Worm (Caenorhabditis elegans) whole organism, early embryonic: ENCODE data around the gene sri-26.

Source experiments
- B0310.2 ChIP-seq: sonication (generic microtip); optimal IDR thresholded peaks from 2 replicates; lab custom pipeline; 2016; ENCODE audit warnings: mild to moderate bottlenecking, missing genetic modification characterization, missing compliant biosample characterization
- F13C5.2 ChIP-seq: sonication (generic microtip); optimal IDR thresholded peaks from 2 replicates; lab custom pipeline; 2017; ENCODE audit warnings: mild to moderate bottlenecking, missing genetic modification characterization, inconsistent platforms, missing compliant biosample characterization
- aly-1 ChIP-seq: sonication (generic microtip); optimal IDR thresholded peaks from 2 replicates; lab custom pipeline; 2016; ENCODE audit warnings: missing genetic modification characterization, missing compliant biosample characterization
- ama-1 ChIP-seq: fragments of 150-350 bp; optimal IDR thresholded peaks from 2 replicates; lab custom pipeline; 2014
- ceh-13 ChIP-seq: fragments of 200-800 bp; sonication (Bioruptor generic); optimal IDR thresholded peaks from 2 replicates; lab custom pipeline; 2018; ENCODE audit warnings: mild to moderate bottlenecking, missing genetic modification characterization, missing compliant biosample characterization
- ceh-36 ChIP-seq: sonication (generic microtip); optimal IDR thresholded peaks from 2 replicates; lab custom pipeline; 2016; ENCODE audit warnings: missing genetic modification characterization, inconsistent platforms, missing compliant biosample characterization
- ets-7 ChIP-seq: sonication (generic microtip); optimal IDR thresholded peaks from 2 replicates; lab custom pipeline; 2016; ENCODE audit warnings: missing genotype, missing genetic modification characterization, missing compliant biosample characterization
- flt-1 ChIP-seq: fragments of 200-800 bp; sonication (Bioruptor generic); IDR thresholded peaks from 2 replicates; pipeline ENCODE4 v1.3.6; 2022; ENCODE audit warnings: missing genetic modification characterization, missing compliant biosample characterization
- hmbx-1 ChIP-seq: sonication (generic microtip); optimal IDR thresholded peaks from 2 replicates; lab custom pipeline; 2016; ENCODE audit warnings: mild to moderate bottlenecking, missing genetic modification characterization, missing compliant biosample characterization
- hmg-4 ChIP-seq: fragments of 200-800 bp; sonication (Bioruptor generic); optimal IDR thresholded peaks from 2 replicates; lab custom pipeline; 2018; ENCODE audit warnings: mild to moderate bottlenecking, missing genetic modification characterization, missing compliant biosample characterization
- hnd-1 ChIP-seq: sonication (generic microtip); optimal IDR thresholded peaks from 2 replicates; lab custom pipeline; 2016; ENCODE audit warnings: missing genetic modification characterization, missing compliant biosample characterization
- pes-1 ChIP-seq: fragments of 200-800 bp; sonication (Bioruptor generic); IDR thresholded peaks from 2 replicates; pipeline ENCODE4 v1.3.6; 2022; ENCODE audit warnings: missing genetic modification reagents, missing genetic modification characterization, missing compliant biosample characterization
- scrt-1 ChIP-seq: fragments of 200-800 bp; sonication (Bioruptor generic); IDR thresholded peaks from 2 replicates; pipeline ENCODE4 v1.3.6; 2022; ENCODE audit warnings: missing genetic modification characterization, missing compliant biosample characterization
- sea-1 ChIP-seq: fragments of 200-800 bp; sonication (Bioruptor generic); conservative IDR thresholded peaks from 2 replicates; pipeline ENCODE4 v1.3.6; 2022; ENCODE audit warnings: missing genetic modification characterization, missing compliant biosample characterization
- tbx-11 ChIP-seq: fragments of 200-800 bp; sonication (Bioruptor generic); IDR thresholded peaks from 2 replicates; pipeline ENCODE4 v1.3.6; 2022; ENCODE audit warnings: missing genetic modification characterization, missing compliant biosample characterization
- tbx-37 ChIP-seq: fragments of 200-800 bp; sonication (Bioruptor generic); conservative IDR thresholded peaks from 2 replicates; pipeline ENCODE4 v1.3.6; 2022; ENCODE audit warnings: missing genetic modification reagents, missing genetic modification characterization, missing compliant biosample characterization
- tra-4 ChIP-seq: sonication (generic microtip); optimal IDR thresholded peaks from 2 replicates; lab custom pipeline; 2017; ENCODE audit warnings: missing genetic modification characterization, missing compliant biosample characterization

sri-26 gene

ce11 chrV:15230243-15230642 lies 15.0 kb downstream of the sri-26 start, which contains the start of gene srw-15:
TSS of gene srw-15 (plus strand) at chrV:15230543.
- TF ChIP-seq hmg-4 (GFP tag; lab: Kevin White, UChicago) (no peak), hmbx-1 (tag; lab: Kevin White, UChicago) (no peak)

DNA sequence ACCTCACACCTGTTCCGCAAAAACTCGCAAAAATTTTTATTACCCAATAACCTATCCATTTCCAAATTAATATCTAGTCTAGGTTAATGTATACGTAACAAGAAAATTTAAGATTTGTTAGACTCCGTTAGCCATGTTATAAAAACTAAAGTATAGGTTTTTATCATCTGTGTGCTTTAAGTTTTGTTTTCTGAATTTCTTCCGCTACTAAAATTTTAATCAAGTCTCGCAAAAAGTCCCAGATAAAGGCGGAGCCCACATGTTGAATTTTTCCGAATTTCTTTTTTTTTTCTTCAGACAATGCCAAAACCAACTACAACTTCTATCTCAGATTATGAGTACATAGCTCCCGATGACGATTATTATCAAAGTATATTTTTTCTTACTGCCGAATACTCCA lies 16.9 kb downstream of the sri-26 start, which contains the start of gene srw-13:
srw-13 (plus strand) TSS at position 301 of the 400 bp plus-strand sequence.
- TF ChIP-seq tra-4 (tag; lab: Kevin White, UChicago) (no peak), pes-1 (GFP tag; lab: Robert Waterston, UW) (no peak), ama-1 (lab: Kevin White, UChicago) (no peak), flt-1 (GFP tag; lab: Robert Waterston, UW) (no peak)

- no peak for TF ChIP-seq sea-1 (GFP tag; lab: Robert Waterston, UW)
- no peak for TF ChIP-seq tra-4 (tag; lab: Kevin White, UChicago)
- no peak for TF ChIP-seq F13C5.2 (tag; lab: Kevin White, UChicago)
- no peak for TF ChIP-seq ets-7 (tag; lab: Kevin White, UChicago)
- no peak for TF ChIP-seq aly-1 (tag; lab: Kevin White, UChicago)
- TF ChIP-seq tbx-37 (GFP tag; lab: Robert Waterston, UW): no peak
- no peak for TF ChIP-seq ama-1 (lab: Kevin White, UChicago)
- TF ChIP-seq scrt-1: no peak
- no peak for TF ChIP-seq ceh-13 (GFP tag; lab: Kevin White, UChicago)
- no peak for TF ChIP-seq B0310.2 (tag; lab: Kevin White, UChicago)
- no peak for TF ChIP-seq hmbx-1 (tag; lab: Kevin White, UChicago)
- no peak for TF ChIP-seq flt-1 (GFP tag; lab: Robert Waterston, UW)
- TF ChIP-seq hnd-1 (tag; lab: Kevin White, UChicago): no peak
- no peak for TF ChIP-seq hmg-4 (GFP tag; lab: Kevin White, UChicago)
- TF ChIP-seq pes-1 (GFP tag; lab: Robert Waterston, UW): no peak
- TF ChIP-seq ceh-36 (tag; lab: Kevin White, UChicago): no peak
- no peak for TF ChIP-seq tbx-11 (GFP tag; lab: Robert Waterston, UW)
Measured at ce11 chrV:15235661-15236060, 20.4 kb downstream of the sri-26 start, which contains the start of gene nhr-164. TSS of gene nhr-164 (minus strand) at chrV:15235761.

DNA sequence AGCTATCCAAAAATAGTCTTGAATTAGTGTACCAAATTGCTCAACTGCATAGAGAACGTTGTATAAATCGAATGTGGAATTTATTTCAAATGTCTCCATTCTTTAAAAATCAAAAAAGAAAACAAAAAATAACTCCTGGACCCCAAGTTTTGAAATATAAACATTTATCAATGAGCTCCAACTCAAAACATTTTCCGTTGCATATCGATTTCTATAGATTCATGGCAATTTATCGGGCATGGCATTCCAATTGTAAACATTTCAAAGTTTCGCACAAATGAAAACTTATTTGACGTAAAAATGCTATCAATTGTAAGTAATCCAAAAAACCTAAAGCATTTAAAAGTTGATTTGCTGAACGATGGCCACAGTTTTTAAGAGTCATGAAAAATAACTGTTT lies 23.3 kb downstream of the sri-26 start, which contains the start of gene srw-12:
srw-12 (minus strand) TSS at position 101 of the 400 bp plus-strand sequence.
- TF ChIP-seq scrt-1: no peak
- TF ChIP-seq hmbx-1 (tag; lab: Kevin White, UChicago): no peak
- TF ChIP-seq B0310.2 (tag; lab: Kevin White, UChicago): no peak
- no peak for TF ChIP-seq F13C5.2 (tag; lab: Kevin White, UChicago)
- no peak for TF ChIP-seq sea-1 (GFP tag; lab: Robert Waterston, UW)
- no peak for TF ChIP-seq aly-1 (tag; lab: Kevin White, UChicago)
- TF ChIP-seq ama-1 (lab: Kevin White, UChicago): no peak
- no peak for TF ChIP-seq tra-4 (tag; lab: Kevin White, UChicago)
- TF ChIP-seq tbx-11 (GFP tag; lab: Robert Waterston, UW): no peak
- TF ChIP-seq pes-1 (GFP tag; lab: Robert Waterston, UW): no peak
- no peak for TF ChIP-seq hnd-1 (tag; lab: Kevin White, UChicago)
- no peak for TF ChIP-seq flt-1 (GFP tag; lab: Robert Waterston, UW)
- no peak for TF ChIP-seq ceh-36 (tag; lab: Kevin White, UChicago)
- no peak for TF ChIP-seq ceh-13 (GFP tag; lab: Kevin White, UChicago)
- TF ChIP-seq hmg-4 (GFP tag; lab: Kevin White, UChicago): no peak

DNA sequence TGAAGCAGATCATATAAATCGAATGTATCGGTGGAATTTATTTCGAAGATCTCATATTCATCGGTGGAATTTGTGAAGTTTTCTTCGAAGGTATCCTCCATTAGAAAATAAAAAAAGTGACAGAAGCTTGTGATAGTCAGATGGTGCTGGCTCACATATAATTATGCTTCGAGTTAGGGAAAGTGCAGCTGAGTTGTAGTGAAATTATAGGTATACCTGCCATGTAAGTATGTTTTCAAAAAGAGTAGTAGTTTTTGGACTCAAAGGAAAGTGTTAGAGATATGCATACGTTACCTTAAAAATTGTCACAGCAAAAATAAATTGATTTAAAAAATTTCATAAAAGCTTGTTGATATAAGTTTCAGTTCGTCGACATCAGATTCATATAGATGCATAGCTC lies 24.9 kb downstream of the sri-26 start, which contains the start of gene srw-11:
srw-11 (minus strand) TSS at position 101 of the 400 bp plus-strand sequence.
- TF ChIP-seq tbx-37 (GFP tag; lab: Robert Waterston, UW) (no peak), ceh-13 (GFP tag; lab: Kevin White, UChicago) (no peak), tra-4 (tag; lab: Kevin White, UChicago) (no peak), B0310.2 (tag; lab: Kevin White, UChicago) (no peak), ama-1 (lab: Kevin White, UChicago) (no peak), aly-1 (tag; lab: Kevin White, UChicago) (no peak), hmg-4 (GFP tag; lab: Kevin White, UChicago) (no peak), flt-1 (GFP tag; lab: Robert Waterston, UW) (no peak), hmbx-1 (tag; lab: Kevin White, UChicago) (no peak), F13C5.2 (tag; lab: Kevin White, UChicago) (no peak), ceh-36 (tag; lab: Kevin White, UChicago) (no peak), hnd-1 (tag; lab: Kevin White, UChicago) (no peak)

- TF ChIP-seq B0310.2 (tag; lab: Kevin White, UChicago) (no peak), hnd-1 (tag; lab: Kevin White, UChicago) (no peak), ceh-36 (tag; lab: Kevin White, UChicago) (no peak), scrt-1 (no peak)
Measured at ce11 chrV:15241259-15241658, 26.0 kb downstream of the sri-26 start, which contains the start of gene chil-12. TSS of gene chil-12 (plus strand) at chrV:15241559.

- TF ChIP-seq pes-1 (GFP tag; lab: Robert Waterston, UW): no peak
- TF ChIP-seq flt-1 (GFP tag; lab: Robert Waterston, UW): no peak
- TF ChIP-seq hmg-4 (GFP tag; lab: Kevin White, UChicago): no peak
- TF ChIP-seq ama-1 (lab: Kevin White, UChicago): no peak
- TF ChIP-seq hmbx-1 (tag; lab: Kevin White, UChicago): no peak
- TF ChIP-seq ceh-36 (tag; lab: Kevin White, UChicago): no peak
- no peak for TF ChIP-seq tbx-11 (GFP tag; lab: Robert Waterston, UW)
- TF ChIP-seq ets-7 (tag; lab: Kevin White, UChicago): no peak
- TF ChIP-seq hnd-1 (tag; lab: Kevin White, UChicago): no peak
- no peak for TF ChIP-seq ceh-13 (GFP tag; lab: Kevin White, UChicago)
- no peak for TF ChIP-seq F13C5.2 (tag; lab: Kevin White, UChicago)
- no peak for TF ChIP-seq B0310.2 (tag; lab: Kevin White, UChicago)
- TF ChIP-seq tbx-37 (GFP tag; lab: Robert Waterston, UW): no peak
- no peak for TF ChIP-seq tra-4 (tag; lab: Kevin White, UChicago)
- TF ChIP-seq scrt-1: no peak
Measured at ce11 chrV:15244456-15244855, 29.2 kb downstream of the sri-26 start, which contains the start of gene kin-30. TSS of gene kin-30 (plus strand) at chrV:15244756.
